Fruit fly (Drosophila melanogaster) whole organism, adult: ENCODE measurements around the gene Mekk1.

ENCODE experiments used
- CG12768 ChIP-seq: fragments of 200-800 bp; sonication (Bioruptor generic); optimal IDR thresholded peaks from 2 replicates; lab custom pipeline; 2017; ENCODE audit warnings: missing biosample characterization, missing genetic modification characterization, mild to moderate bottlenecking, moderate library complexity, missing genetic modification reagents
- Hr96 ChIP-seq: fragments of 200-800 bp; sonication (Bioruptor generic); optimal IDR thresholded peaks from 2 replicates; lab custom pipeline; 2016; ENCODE audit warnings: missing biosample characterization, missing genetic modification characterization
- Mnt ChIP-seq: fragments of 200-800 bp; sonication (Bioruptor generic); optimal IDR thresholded peaks from 2 replicates; lab custom pipeline; 2016; ENCODE audit warnings: missing biosample characterization, mild to moderate bottlenecking, missing genetic modification characterization
- bab1 ChIP-seq: fragments of 200-800 bp; sonication (Bioruptor generic); optimal IDR thresholded peaks from 3 replicates; lab custom pipeline; 2019; ENCODE audit warnings: missing biosample characterization, mild to moderate bottlenecking, missing genetic modification characterization, moderate library complexity
- cnc ChIP-seq, 2 experiments: fragments of >200 bp; optimal IDR thresholded peaks; 2 replicates each; lab custom pipeline; 2017
- ovo ChIP-seq: fragments of 200-800 bp; sonication (Bioruptor generic); optimal IDR thresholded peaks from 2 replicates; lab custom pipeline; 2016; ENCODE audit warnings: missing biosample characterization, missing genetic modification characterization

- TF ChIP-seq Mnt (no peak), CG12768 (GFP tag; lab: Kevin White, UChicago) (no peak), Hr96 (GFP tag; lab: Kevin White, UChicago) (no peak), bab1 (no peak), ovo (GFP tag; lab: Kevin White, UChicago) (no peak), cnc (optimal IDR thresholded peaks at IDR 0.05; lab: Kevin White, UChicago) (no peak)
These were observed 45.2 kb upstream of the Mekk1 start for dm6 chr3R:18788365-18789147.
